Worm (Caenorhabditis elegans): ENCODE results near the gene try-5.
A peak's percentile ranks its signal among the peaks of the same experiment; 100 is the strongest.

try-5 gene

ce11 chrV:9342965-9343628 lies 3.7 kb upstream of the try-5 start:
- TF ChIP-seq tbx-11 (GFP tag; IDR thresholded peaks at IDR 0.05) (0 out of 2 replicates have a peak, but pooled peaks have one; percentile 46), ama-1 (optimal IDR thresholded peaks at IDR 0.05) (peak; percentile 6), sea-1 (GFP tag; conservative IDR thresholded peaks at IDR 0.05) (no peak), pes-1 (GFP tag; IDR thresholded peaks at IDR 0.05) (peak; percentile 56; the same call in 1 of the 2 replicates)

ce11 chrV:9343629-9344624 lies 2.9 kb upstream of the try-5 start, which contains the start of gene tos-1:
TSS of gene tos-1 (minus strand) at chrV:9344203.
- TF ChIP-seq ceh-13 (GFP tag; optimal IDR thresholded peaks at IDR 0.05), result peak; percentile 38
- peak; percentile 68 for TF ChIP-seq pes-1 (GFP tag; IDR thresholded peaks at IDR 0.05)
- peak; percentile 62; the same call in 1 of the 2 replicates for TF ChIP-seq sea-1 (GFP tag; conservative IDR thresholded peaks at IDR 0.05)
- TF ChIP-seq ama-1 (optimal IDR thresholded peaks at IDR 0.05), result peak; percentile 99
- peak; percentile 70 for TF ChIP-seq aly-1 (tag; optimal IDR thresholded peaks at IDR 0.05)
- TF ChIP-seq hmg-4 (GFP tag; optimal IDR thresholded peaks at IDR 0.05), result peak; percentile 86
- peak; percentile 66 for TF ChIP-seq hmbx-1 (tag; optimal IDR thresholded peaks at IDR 0.05)
- no peak for TF ChIP-seq tbx-37 (GFP tag; conservative IDR thresholded peaks at IDR 0.05)
- peak; percentile 54 for TF ChIP-seq ets-7 (tag; optimal IDR thresholded peaks at IDR 0.05)
- peak; percentile 62 for TF ChIP-seq B0310.2 (tag; optimal IDR thresholded peaks at IDR 0.05)
- TF ChIP-seq ceh-36 (tag; optimal IDR thresholded peaks at IDR 0.05), result peak; percentile 70
- peak; percentile 62 for TF ChIP-seq tbx-11 (GFP tag; IDR thresholded peaks at IDR 0.05)
- peak; percentile 57 for TF ChIP-seq hnd-1 (tag; optimal IDR thresholded peaks at IDR 0.05)
- TF ChIP-seq F13C5.2 (tag; optimal IDR thresholded peaks at IDR 0.05), result peak; percentile 98
- peak; percentile 64 for TF ChIP-seq flt-1 (GFP tag; IDR thresholded peaks at IDR 0.05)
- TF ChIP-seq scrt-1 (GFP tag; IDR thresholded peaks at IDR 0.05), result 0 out of 2 replicates have a peak, but pooled peaks have one; percentile 45
- peak; percentile 52 for TF ChIP-seq tra-4 (tag; optimal IDR thresholded peaks at IDR 0.05)

ce11 chrV:9349687-9350086 lies 2.8 kb downstream of the try-5 start, which contains the start of gene srx-47:
TSS of gene srx-47 (plus strand) at chrV:9349987.
- no peak for TF ChIP-seq tra-4 (tag; optimal IDR thresholded peaks at IDR 0.05)
- TF ChIP-seq F13C5.2 (tag; optimal IDR thresholded peaks at IDR 0.05), result no peak
- no peak for TF ChIP-seq hmbx-1 (tag; optimal IDR thresholded peaks at IDR 0.05)
- TF ChIP-seq tbx-37 (GFP tag; conservative IDR thresholded peaks at IDR 0.05), result no peak
- TF ChIP-seq ama-1 (optimal IDR thresholded peaks at IDR 0.05), result no peak
- TF ChIP-seq ceh-36 (tag; optimal IDR thresholded peaks at IDR 0.05), result no peak
- TF ChIP-seq ceh-13 (GFP tag; optimal IDR thresholded peaks at IDR 0.05), result no peak
- TF ChIP-seq aly-1 (tag; optimal IDR thresholded peaks at IDR 0.05), result no peak

DNA sequence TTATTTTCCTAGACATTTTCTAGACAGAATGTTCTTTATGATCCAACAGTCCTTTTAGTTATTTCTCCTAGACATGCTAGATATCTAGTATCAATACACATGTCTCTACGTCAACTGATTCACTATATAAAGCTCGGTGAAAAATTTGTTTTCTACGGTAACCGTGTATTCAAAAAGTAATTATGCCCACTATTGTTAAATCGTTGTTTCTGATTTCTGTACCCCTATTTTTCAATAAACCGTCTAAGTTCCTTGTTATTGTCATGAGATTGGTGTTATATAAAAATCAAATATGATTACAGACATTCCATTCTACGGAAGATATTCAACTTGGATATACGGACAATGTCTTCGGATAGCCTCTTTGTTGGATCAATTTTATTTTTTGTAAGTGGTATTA lies 6.1 kb downstream of the try-5 start, which contains the start of gene srx-46:
srx-46 (plus strand) TSS at position 301 of the 400 bp plus-strand sequence.
- no peak for TF ChIP-seq pes-1 (GFP tag; IDR thresholded peaks at IDR 0.05)
- TF ChIP-seq scrt-1 (GFP tag; IDR thresholded peaks at IDR 0.05), result no peak
- TF ChIP-seq B0310.2 (tag; optimal IDR thresholded peaks at IDR 0.05), result no peak
- TF ChIP-seq ceh-13 (GFP tag; optimal IDR thresholded peaks at IDR 0.05), result no peak
- TF ChIP-seq ama-1 (optimal IDR thresholded peaks at IDR 0.05), result no peak
- TF ChIP-seq sea-1 (GFP tag; conservative IDR thresholded peaks at IDR 0.05), result no peak
- TF ChIP-seq hmg-4 (GFP tag; optimal IDR thresholded peaks at IDR 0.05), result no peak

DNA sequence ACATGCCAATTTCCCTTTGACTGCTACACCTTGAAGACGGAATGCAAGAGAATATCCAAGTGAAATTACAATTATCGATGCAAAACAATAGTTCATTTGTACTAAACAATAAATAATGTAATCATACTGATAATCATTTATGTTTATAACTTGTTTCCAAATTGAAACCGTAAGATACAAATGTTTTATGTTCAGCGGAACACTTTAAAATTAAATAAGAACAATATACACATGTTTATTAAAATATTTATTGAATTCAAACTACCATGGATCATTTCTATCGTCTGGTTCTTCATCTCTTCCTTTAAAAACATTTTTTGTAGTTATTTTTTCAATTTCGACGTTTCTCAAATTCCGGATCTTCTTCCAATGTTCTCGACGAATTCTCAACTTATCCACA lies 8.5 kb downstream of the try-5 start, which contains the start of gene ttr-40:
ttr-40 (minus strand) TSS at position 101 of the 400 bp plus-strand sequence.
- TF ChIP-seq ets-7 (tag; optimal IDR thresholded peaks at IDR 0.05) (no peak), hmg-4 (GFP tag; optimal IDR thresholded peaks at IDR 0.05) (no peak), ceh-13 (GFP tag; optimal IDR thresholded peaks at IDR 0.05) (no peak), F13C5.2 (tag; optimal IDR thresholded peaks at IDR 0.05) (no peak), ama-1 (optimal IDR thresholded peaks at IDR 0.05) (no peak), ceh-36 (tag; optimal IDR thresholded peaks at IDR 0.05) (no peak), hmbx-1 (tag; optimal IDR thresholded peaks at IDR 0.05) (no peak), tbx-11 (GFP tag; IDR thresholded peaks at IDR 0.05) (no peak), flt-1 (GFP tag; IDR thresholded peaks at IDR 0.05) (no peak), tra-4 (tag; optimal IDR thresholded peaks at IDR 0.05) (no peak), tbx-37 (GFP tag; conservative IDR thresholded peaks at IDR 0.05) (no peak), aly-1 (tag; optimal IDR thresholded peaks at IDR 0.05) (no peak), sea-1 (GFP tag; conservative IDR thresholded peaks at IDR 0.05) (no peak), hnd-1 (tag; optimal IDR thresholded peaks at IDR 0.05) (no peak), scrt-1 (GFP tag; IDR thresholded peaks at IDR 0.05) (no peak), B0310.2 (tag; optimal IDR thresholded peaks at IDR 0.05) (no peak), pes-1 (GFP tag; IDR thresholded peaks at IDR 0.05) (no peak)

DNA sequence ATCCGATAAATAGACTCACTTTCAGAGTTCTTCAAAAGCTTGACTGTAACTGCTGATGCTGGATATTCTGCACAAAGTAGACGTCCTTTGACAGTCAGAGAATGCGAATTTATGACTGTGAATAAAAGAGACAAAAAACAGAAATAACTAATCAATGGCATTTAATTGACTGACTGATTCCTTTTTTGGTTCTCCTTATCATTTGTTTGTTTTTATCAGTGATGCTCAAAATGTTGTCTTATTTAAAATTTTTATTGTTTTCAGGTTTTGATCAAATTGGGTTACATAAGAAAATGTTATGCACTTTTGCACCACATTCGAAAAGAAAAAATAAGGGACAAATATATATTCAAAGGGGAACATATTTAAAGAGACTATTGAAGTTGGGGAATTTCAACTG lies 9.5 kb downstream of the try-5 start, which contains the start of gene ttr-49:
ttr-49 (minus strand) TSS at position 171 of the 400 bp plus-strand sequence.
- no peak for TF ChIP-seq tbx-37 (GFP tag; conservative IDR thresholded peaks at IDR 0.05)
- no peak for TF ChIP-seq scrt-1 (GFP tag; IDR thresholded peaks at IDR 0.05)
- no peak for TF ChIP-seq tra-4 (tag; optimal IDR thresholded peaks at IDR 0.05)
- no peak for TF ChIP-seq aly-1 (tag; optimal IDR thresholded peaks at IDR 0.05)
- TF ChIP-seq hmg-4 (GFP tag; optimal IDR thresholded peaks at IDR 0.05), result no peak
- no peak for TF ChIP-seq sea-1 (GFP tag; conservative IDR thresholded peaks at IDR 0.05)
- TF ChIP-seq ceh-36 (tag; optimal IDR thresholded peaks at IDR 0.05), result no peak
- no peak for TF ChIP-seq B0310.2 (tag; optimal IDR thresholded peaks at IDR 0.05)
- TF ChIP-seq tbx-11 (GFP tag; IDR thresholded peaks at IDR 0.05), result no peak
- no peak for TF ChIP-seq hnd-1 (tag; optimal IDR thresholded peaks at IDR 0.05)
- no peak for TF ChIP-seq pes-1 (GFP tag; IDR thresholded peaks at IDR 0.05)

Measured in whole organism, early embryonic.